Worm (Caenorhabditis elegans) whole organism, late embryonic: ENCODE data around the gene K12H6.9.

ENCODE experiments used
- nhr-11 ChIP-seq: fragments of 150-350 bp; optimal IDR thresholded peaks from 2 replicates; lab custom pipeline; 2014; ENCODE audit warnings: missing biosample characterization, missing genetic modification characterization
- pag-3 ChIP-seq: sonication (generic microtip); optimal IDR thresholded peaks from 2 replicates; lab custom pipeline; 2016; ENCODE audit warnings: missing compliant biosample characterization, missing genetic modification characterization, borderline replicate concordance

ce11 chrII:2843088-2843487 lies 18.9 kb downstream of the K12H6.9 start, which contains the start of gene Y110A2AL.7:
- TF ChIP-seq nhr-11 = no peak
- TF ChIP-seq pag-3 (tag; lab: Kevin White, UChicago) = no peak
